Fruit fly (Drosophila melanogaster): ENCODE measurements around the gene heca.

Gene heca

dm6 chr3R:30336100-30336499 is 58.4 kb downstream of the heca start (continued):
- TF ChIP-seq ci (GFP tag; IDR thresholded peaks at IDR 0.05) (no peak), CG33213 (GFP tag; optimal IDR thresholded peaks at IDR 0.05) (peak; percentile 7), bcd (GFP tag; optimal IDR thresholded peaks at IDR 0.05) (peak; percentile 35), btn (GFP tag; optimal IDR thresholded peaks at IDR 0.05) (no peak), CG10431 (GFP tag; optimal IDR thresholded peaks at IDR 0.05) (no peak), CG34422 (GFP tag; IDR thresholded peaks at IDR 0.05) (no peak), Mes4 (GFP tag; optimal IDR thresholded peaks at IDR 0.05) (no peak), CG31441 (GFP tag; IDR thresholded peaks at IDR 0.05) (peak; percentile 46), CG13287 (GFP tag; IDR thresholded peaks at IDR 0.05; ENCODE audit: partially characterized antibody) (no peak), CG11504 (tag; optimal IDR thresholded peaks at IDR 0.05) (peak; percentile 70), pum (GFP tag; optimal IDR thresholded peaks at IDR 0.05) (peak; percentile 18), CG13123 (GFP tag; optimal IDR thresholded peaks at IDR 0.05) (no peak), ttk (GFP tag; IDR thresholded peaks at IDR 0.05) (no peak), HLH54F (GFP tag; optimal IDR thresholded peaks at IDR 0.05) (no peak), Gsc (GFP tag; IDR thresholded peaks at IDR 0.05) (no peak), Doc3 (GFP tag; IDR thresholded peaks at IDR 0.05; ENCODE audit: partially characterized antibody) (no peak), yki (optimal IDR thresholded peaks at IDR 0.05) (no peak), CG2712 (tag; optimal IDR thresholded peaks at IDR 0.05) (peak; percentile 54), run (tag; optimal IDR thresholded peaks at IDR 0.05) (no peak), CkIIα-i1 (GFP tag; IDR thresholded peaks at IDR 0.05) (no peak), chn (GFP tag; optimal IDR thresholded peaks at IDR 0.05) (no peak), sd (tag; optimal IDR thresholded peaks at IDR 0.05) (no peak), Jarid2 (GFP tag; optimal IDR thresholded peaks at IDR 0.05) (no peak), Hand (GFP tag; optimal IDR thresholded peaks at IDR 0.05) (no peak), Oli (tag; optimal IDR thresholded peaks at IDR 0.05) (peak; percentile 43), sqz (GFP tag; optimal IDR thresholded peaks at IDR 0.05) (no peak), CG1529 (GFP tag; optimal IDR thresholded peaks at IDR 0.05) (no peak), al (GFP tag; IDR thresholded peaks at IDR 0.05) (no peak), CG17186 (GFP tag; optimal IDR thresholded peaks at IDR 0.05) (no peak), bowl (GFP tag; IDR thresholded peaks at IDR 0.05) (no peak), CrebB (tag; optimal IDR thresholded peaks at IDR 0.05) (no peak), CG34376 (GFP tag; optimal IDR thresholded peaks at IDR 0.05) (no peak), CG17328 (GFP tag; IDR thresholded peaks at IDR 0.05) (no peak), Hr39 (optimal IDR thresholded peaks at IDR 0.05) (no peak), fru (optimal IDR thresholded peaks at IDR 0.05) (no peak), Drgx (GFP tag; IDR thresholded peaks at IDR 0.05) (peak; percentile 67), CG11560 (tag; IDR thresholded peaks at IDR 0.05) (no peak), Gug (GFP tag; IDR thresholded peaks at IDR 0.05) (0 out of 4 replicates have a peak, but pooled peaks have one; percentile 9), lilli (GFP tag; optimal IDR thresholded peaks at IDR 0.05) (peak; percentile 36), CG10366 (GFP tag; IDR thresholded peaks at IDR 0.05) (peak; percentile 22; the same call in 1 of the 2 replicates), chm (GFP tag; IDR thresholded peaks at IDR 0.05) (no peak), CG14014 (GFP tag; IDR thresholded peaks at IDR 0.05) (no peak), Sox100B (GFP tag; optimal IDR thresholded peaks at IDR 0.05) (no peak), CG9215 (GFP tag; IDR thresholded peaks at IDR 0.05) (no peak), crol (GFP tag; IDR thresholded peaks at IDR 0.05) (no peak), zen (tag; optimal IDR thresholded peaks at IDR 0.05) (no peak), CG1233 (GFP tag; optimal IDR thresholded peaks at IDR 0.05) (peak; percentile 10), Ets97D (GFP tag; optimal IDR thresholded peaks at IDR 0.05) (no peak), ac (GFP tag; optimal IDR thresholded peaks at IDR 0.05) (no peak), Dp (GFP tag; optimal IDR thresholded peaks at IDR 0.05) (no peak), CG2199 (GFP tag; IDR thresholded peaks at IDR 0.05) (no peak), CG1602 (GFP tag; optimal IDR thresholded peaks at IDR 0.05) (peak; percentile 4), CG12071 (GFP tag; optimal IDR thresholded peaks at IDR 0.05) (peak; percentile 14), wor (GFP tag; IDR thresholded peaks at IDR 0.05) (no peak)
